Worm (Caenorhabditis elegans): ENCODE data around the gene F55A4.7.

DNA sequence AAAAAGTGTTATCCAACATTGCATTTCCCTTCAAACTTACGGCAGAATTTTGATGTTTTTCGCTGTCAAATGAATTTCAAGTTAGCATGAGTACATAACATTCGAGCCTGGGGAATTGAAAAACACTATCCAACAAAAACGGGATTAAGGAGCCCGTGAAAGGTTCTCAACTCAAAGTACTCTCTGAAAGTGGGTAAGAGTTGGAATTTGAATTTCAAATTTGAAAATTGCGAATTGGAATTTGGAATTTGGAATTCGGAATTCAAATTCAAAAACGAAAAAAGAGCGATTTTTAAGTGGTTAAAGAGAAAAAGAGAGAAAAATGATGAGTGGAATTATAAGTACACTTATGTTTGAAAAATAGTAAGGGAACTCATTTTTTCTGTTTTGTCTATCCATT is 47.0 kb downstream of the F55A4.7 start, which contains the start of the genes C09E10.3 and dgk-1:
- TF ChIP-seq hnd-1 (tag; optimal IDR thresholded peaks at IDR 0.05): no peak
- TF ChIP-seq ama-1 (optimal IDR thresholded peaks at IDR 0.05): no peak
- no peak for TF ChIP-seq hmbx-1 (tag; optimal IDR thresholded peaks at IDR 0.05)
- TF ChIP-seq ceh-36 (tag; optimal IDR thresholded peaks at IDR 0.05): no peak
- TF ChIP-seq pes-1 (GFP tag; IDR thresholded peaks at IDR 0.05): no peak
- TF ChIP-seq F13C5.2 (tag; optimal IDR thresholded peaks at IDR 0.05): no peak
- no peak for TF ChIP-seq flt-1 (GFP tag; IDR thresholded peaks at IDR 0.05)
- no peak for TF ChIP-seq tbx-37 (GFP tag; conservative IDR thresholded peaks at IDR 0.05)
- TF ChIP-seq sea-1 (GFP tag; conservative IDR thresholded peaks at IDR 0.05): no peak
- TF ChIP-seq aly-1 (tag; optimal IDR thresholded peaks at IDR 0.05): no peak
